Worm (Caenorhabditis elegans): ENCODE results near the gene H03G16.1.

Gene H03G16.1

ce11 chrX:15011526-15012274 lies 42.0 kb upstream of the H03G16.1 start:
- TF ChIP-seq ces-1 (GFP tag; optimal IDR thresholded peaks at IDR 0.05) (peak; percentile 47), nhr-12 (tag; optimal IDR thresholded peaks at IDR 0.05) (no peak)

DNA sequence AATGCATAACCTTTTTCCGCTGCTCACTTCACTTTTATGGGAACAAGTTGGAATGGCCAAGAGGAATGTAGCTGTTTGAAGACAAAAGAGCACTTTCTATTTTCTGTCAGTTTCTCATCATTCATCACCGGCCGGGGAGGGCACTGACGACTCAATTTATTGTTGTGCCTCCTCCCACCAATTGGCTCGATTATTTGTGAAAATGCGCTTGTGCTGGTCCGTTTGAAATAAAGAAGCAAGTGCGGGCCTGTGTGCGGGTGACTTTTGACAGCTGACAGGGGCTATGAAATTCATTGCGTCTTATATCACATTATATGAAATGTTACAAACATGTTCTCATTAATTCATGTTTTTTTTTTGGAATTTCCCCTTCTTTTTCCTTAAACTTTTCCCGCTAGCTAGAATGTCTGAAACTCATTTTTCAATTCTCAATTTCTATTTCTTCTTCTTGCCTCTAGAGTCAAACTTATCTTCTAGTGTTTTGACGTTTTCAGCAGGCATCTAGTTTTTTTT lies 39.7 kb upstream of the H03G16.1 start:
- TF ChIP-seq unc-62 (GFP tag; optimal IDR thresholded peaks at IDR 0.05), result peak; percentile 77
- TF ChIP-seq hlh-1 (tag; optimal IDR thresholded peaks at IDR 0.05), result peak; percentile 95
- no peak for TF ChIP-seq lin-13 (tag; optimal IDR thresholded peaks at IDR 0.05)
- TF ChIP-seq elt-3 (tag; optimal IDR thresholded peaks at IDR 0.05), result no peak
- TF ChIP-seq mab-5 (tag; optimal IDR thresholded peaks at IDR 0.05), result no peak
- peak; percentile 72 for TF ChIP-seq unc-120 (tag; optimal IDR thresholded peaks at IDR 0.05; ENCODE audit: poor library complexity, severe bottlenecking)
- no peak for TF ChIP-seq nhr-28 (tag; optimal IDR thresholded peaks at IDR 0.05)

DNA sequence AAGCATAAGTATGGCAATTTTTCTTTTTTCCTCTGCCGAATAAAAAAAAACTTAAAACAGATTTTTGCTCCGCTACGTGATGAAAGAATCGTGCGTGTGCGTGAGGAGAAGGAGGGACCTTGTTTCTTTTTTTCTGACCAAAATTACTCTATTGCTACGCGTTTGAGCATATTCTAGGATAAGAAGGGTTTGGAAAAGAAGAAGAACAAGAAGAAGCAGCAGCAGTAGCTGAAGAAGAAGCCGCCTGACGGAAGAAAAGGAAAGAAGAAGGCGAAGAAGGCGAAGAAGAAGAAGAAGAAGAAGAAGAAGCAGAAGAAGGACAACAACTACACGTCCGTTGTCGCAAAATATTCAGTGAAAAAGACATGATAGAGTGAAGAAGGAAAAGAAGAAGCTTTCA lies 37.6 kb upstream of the H03G16.1 start:
- TF ChIP-seq sptf-1 (tag; optimal IDR thresholded peaks at IDR 0.05) (peak; percentile 7), nhr-28 (tag; optimal IDR thresholded peaks at IDR 0.05) (no peak)

DNA sequence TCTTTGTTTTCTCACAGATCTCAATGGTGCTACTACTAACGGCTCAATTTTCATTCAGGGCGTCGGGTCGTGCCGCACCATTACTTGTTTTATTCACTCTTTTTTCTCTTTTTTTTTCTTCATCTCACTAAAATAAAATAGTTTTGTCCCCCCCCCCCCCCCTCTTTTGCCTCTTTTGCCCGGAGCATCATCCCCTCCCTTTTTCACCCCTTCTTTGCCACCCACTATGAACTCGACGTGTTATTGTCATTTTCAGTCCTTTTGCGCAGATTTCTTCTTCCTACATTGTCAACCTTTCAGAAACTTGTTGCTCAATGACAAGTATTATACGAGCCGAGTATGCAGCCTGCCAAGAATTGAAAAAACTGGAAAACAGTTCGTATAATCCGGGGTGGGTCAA lies 27.7 kb upstream of the H03G16.1 start, which contains the start of gene seb-3:
Gene seb-3, plus strand, starts transcription at position 301 of the 400 bp plus-strand sequence.
- TF ChIP-seq ceh-83 (GFP tag; optimal IDR thresholded peaks at IDR 0.05), result no peak
- no peak for TF ChIP-seq unc-120 (tag; optimal IDR thresholded peaks at IDR 0.05; ENCODE audit: poor library complexity, severe bottlenecking)
- TF ChIP-seq bed-3 (GFP tag; optimal IDR thresholded peaks at IDR 0.05), result no peak
- TF ChIP-seq lin-13 (tag; optimal IDR thresholded peaks at IDR 0.05), result no peak
- TF ChIP-seq sptf-1 (tag; optimal IDR thresholded peaks at IDR 0.05), result no peak
- TF ChIP-seq nhr-76 (tag; optimal IDR thresholded peaks at IDR 0.05), result no peak

DNA sequence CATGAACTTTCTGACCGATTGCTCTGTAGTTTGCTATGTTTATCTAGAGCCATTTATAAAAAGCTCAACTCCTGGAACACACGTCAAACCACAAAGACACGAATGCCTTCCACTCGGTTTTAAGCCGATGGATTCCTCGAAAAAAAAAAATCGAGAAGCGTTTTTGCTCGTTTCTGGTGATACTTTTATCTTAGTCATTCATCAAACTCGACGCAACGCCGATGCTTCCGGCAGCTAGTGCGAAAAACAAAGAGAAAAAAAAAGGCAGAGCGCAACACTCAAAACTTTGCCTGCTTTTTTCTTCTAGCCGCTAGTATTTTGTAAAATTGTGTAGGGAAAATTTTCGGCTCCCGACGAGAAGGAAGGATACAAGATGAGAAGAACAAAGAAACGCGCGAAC lies 26.1 kb upstream of the H03G16.1 start:
- TF ChIP-seq unc-62 (GFP tag; optimal IDR thresholded peaks at IDR 0.05) (no peak), lsy-2 (tag; optimal IDR thresholded peaks at IDR 0.05) (no peak), hlh-1 (tag; optimal IDR thresholded peaks at IDR 0.05) (no peak), snpc-4 (tag; optimal IDR thresholded peaks at IDR 0.05) (no peak)

DNA sequence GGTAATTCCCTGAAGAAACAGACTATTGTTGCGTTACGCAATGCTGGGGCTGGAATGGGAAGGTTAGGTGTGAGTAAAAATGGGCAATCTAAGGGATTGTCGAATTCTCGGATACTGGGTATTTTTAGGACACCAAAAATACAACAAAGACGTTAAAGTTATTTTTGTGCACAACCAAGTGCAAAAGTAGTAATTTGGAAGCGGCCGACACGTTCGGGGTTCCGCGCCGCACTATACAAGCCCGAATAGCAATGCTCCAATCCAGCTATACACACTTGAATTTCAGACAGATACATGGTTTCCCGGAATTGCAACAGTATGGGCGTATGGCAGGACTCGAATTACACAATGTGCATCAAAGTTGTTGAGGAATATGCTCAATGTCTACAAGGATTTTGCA lies 25.7 kb upstream of the H03G16.1 start:
- TF ChIP-seq tbx-8 (GFP tag; optimal IDR thresholded peaks at IDR 0.05), result no peak
- no peak for TF ChIP-seq lin-32 (GFP tag; optimal IDR thresholded peaks at IDR 0.05)
- TF ChIP-seq M03D4.4 (tag; optimal IDR thresholded peaks at IDR 0.05), result no peak
- TF ChIP-seq ceh-83 (GFP tag; optimal IDR thresholded peaks at IDR 0.05), result no peak
- TF ChIP-seq ham-2 (GFP tag; optimal IDR thresholded peaks at IDR 0.05), result no peak
- no peak for TF ChIP-seq nhr-237 (tag; optimal IDR thresholded peaks at IDR 0.05)
- no peak for TF ChIP-seq cnd-1 (tag; optimal IDR thresholded peaks at IDR 0.05)
- TF ChIP-seq unc-120 (tag; optimal IDR thresholded peaks at IDR 0.05; ENCODE audit: poor library complexity, severe bottlenecking), result no peak

- TF ChIP-seq blmp-1 (tag; optimal IDR thresholded peaks at IDR 0.05), result no peak
- no peak for TF ChIP-seq drap-1 (GFP tag; optimal IDR thresholded peaks at IDR 0.05)
- TF ChIP-seq mab-5 (tag; optimal IDR thresholded peaks at IDR 0.05), result no peak
- no peak for TF ChIP-seq cnd-1 (tag; optimal IDR thresholded peaks at IDR 0.05)
- TF ChIP-seq lin-32 (GFP tag; optimal IDR thresholded peaks at IDR 0.05), result no peak
- TF ChIP-seq ceh-39 (tag; optimal IDR thresholded peaks at IDR 0.05), result no peak
- no peak for TF ChIP-seq unc-62 (GFP tag; optimal IDR thresholded peaks at IDR 0.05)
- TF ChIP-seq nhr-237 (tag; optimal IDR thresholded peaks at IDR 0.05), result no peak
- no peak for TF ChIP-seq nhr-76 (tag; optimal IDR thresholded peaks at IDR 0.05)
- TF ChIP-seq snpc-4 (tag; optimal IDR thresholded peaks at IDR 0.05), result no peak
- no peak for TF ChIP-seq unc-120 (tag; optimal IDR thresholded peaks at IDR 0.05; ENCODE audit: poor library complexity, severe bottlenecking)
- TF ChIP-seq hlh-1 (tag; optimal IDR thresholded peaks at IDR 0.05), result no peak
- TF ChIP-seq nhr-2 (tag; optimal IDR thresholded peaks at IDR 0.05), result no peak
- TF ChIP-seq nhr-12 (tag; optimal IDR thresholded peaks at IDR 0.05), result no peak
- no peak for TF ChIP-seq nhr-28 (tag; optimal IDR thresholded peaks at IDR 0.05)
- no peak for TF ChIP-seq mep-1 (tag; optimal IDR thresholded peaks at IDR 0.05)
- no peak for TF ChIP-seq sptf-1 (tag; optimal IDR thresholded peaks at IDR 0.05)
Observed at ce11 chrX:15034787-15035186, 18.9 kb upstream of the H03G16.1 start, which contains the start of gene dsc-1. Gene dsc-1, minus strand, starts transcription at chrX:15034832.

All from whole organism, mixed stage, embryonic.